Fruit fly (Drosophila melanogaster): ENCODE results near the gene CG32086.

Gene CG32086

dm6 chr3L:11534391-11535246, 49.2 kb downstream of the CG32086 start (continued):
- TF ChIP-seq ase (GFP tag; IDR thresholded peaks at IDR 0.05): no peak
- TF ChIP-seq Drgx (GFP tag; IDR thresholded peaks at IDR 0.05): peak; percentile 7; the same call in 1 of the 2 replicates
- TF ChIP-seq zfh1 (GFP tag; IDR thresholded peaks at IDR 0.05): 0 out of 3 replicates have a peak, but pooled peaks have one; percentile 11
- TF ChIP-seq hb (GFP tag; IDR thresholded peaks at IDR 0.05; ENCODE audit: partially characterized antibody): no peak
- no peak for TF ChIP-seq Hr3 (GFP tag; optimal IDR thresholded peaks at IDR 0.05)
- no peak for TF ChIP-seq ttk (GFP tag; IDR thresholded peaks at IDR 0.05)
- no peak for TF ChIP-seq knrl (GFP tag; IDR thresholded peaks at IDR 0.05; ENCODE audit: partially characterized antibody)
- TF ChIP-seq danr (GFP tag; IDR thresholded peaks at IDR 0.05): no peak
- TF ChIP-seq CG33557 (GFP tag; optimal IDR thresholded peaks at IDR 0.05): no peak
- TF ChIP-seq CG6683 (GFP tag; optimal IDR thresholded peaks at IDR 0.05): no peak
- no peak for TF ChIP-seq da (GFP tag; optimal IDR thresholded peaks at IDR 0.05)
- TF ChIP-seq oc (tag; optimal IDR thresholded peaks at IDR 0.05): no peak
- TF ChIP-seq Kr (GFP tag; optimal IDR thresholded peaks at IDR 0.05): no peak
- peak; percentile 13 for TF ChIP-seq CG13775 (GFP tag; optimal IDR thresholded peaks at IDR 0.05)
- no peak for TF ChIP-seq CG7271 (tag; optimal IDR thresholded peaks at IDR 0.05)
- TF ChIP-seq tx (GFP tag; optimal IDR thresholded peaks at IDR 0.05): no peak
- TF ChIP-seq row (GFP tag; IDR thresholded peaks at IDR 0.05): peak; percentile 51; the same call in 2 of the 3 replicates
- TF ChIP-seq CG14441 (GFP tag; IDR thresholded peaks at IDR 0.05): 0 out of 2 replicates have a peak, but pooled peaks have one; percentile 16
- 0 out of 3 replicates have a peak, but pooled peaks have one; percentile 23 for TF ChIP-seq Opbp (GFP tag; IDR thresholded peaks at IDR 0.05; ENCODE audit: partially characterized antibody)
- TF ChIP-seq Awh (GFP tag; IDR thresholded peaks at IDR 0.05): 0 out of 2 replicates have a peak, but pooled peaks have one; percentile 7
- TF ChIP-seq NfI (GFP tag; optimal IDR thresholded peaks at IDR 0.05): peak; percentile 13
- peak; percentile 32; the same call in 1 of the 2 replicates for TF ChIP-seq ranshi (GFP tag; IDR thresholded peaks at IDR 0.05)
- no peak for TF ChIP-seq Eip74EF (GFP tag; optimal IDR thresholded peaks at IDR 0.05)
- TF ChIP-seq sc (optimal IDR thresholded peaks at IDR 0.05): no peak
- no peak for TF ChIP-seq sc (GFP tag; optimal IDR thresholded peaks at IDR 0.05)
- TF ChIP-seq klu (GFP tag; IDR thresholded peaks at IDR 0.05): no peak
- TF ChIP-seq Mad (GFP tag; optimal IDR thresholded peaks at IDR 0.05): no peak
- no peak for TF ChIP-seq Sry-β (GFP tag; optimal IDR thresholded peaks at IDR 0.05)
- no peak for TF ChIP-seq yki (optimal IDR thresholded peaks at IDR 0.05)
- no peak for TF ChIP-seq ems (GFP tag; optimal IDR thresholded peaks at IDR 0.05)
- no peak for TF ChIP-seq Hr39 (optimal IDR thresholded peaks at IDR 0.05)
- TF ChIP-seq CG34376 (GFP tag; optimal IDR thresholded peaks at IDR 0.05): peak; percentile 30
- no peak for TF ChIP-seq twi (tag; optimal IDR thresholded peaks at IDR 0.05)
- no peak for TF ChIP-seq Ravus (GFP tag; IDR thresholded peaks at IDR 0.05)
- no peak for TF ChIP-seq zfh2 (GFP tag; optimal IDR thresholded peaks at IDR 0.05)
- no peak for TF ChIP-seq Neu2 (GFP tag; optimal IDR thresholded peaks at IDR 0.05; ENCODE audit: borderline replicate concordance)
- TF ChIP-seq CG8089 (GFP tag; optimal IDR thresholded peaks at IDR 0.05): no peak
- TF ChIP-seq Bgb (GFP tag; IDR thresholded peaks at IDR 0.05; ENCODE audit: partially characterized antibody): peak; percentile 55; the same call in 1 of the 2 replicates
- TF ChIP-seq phol (tag; optimal IDR thresholded peaks at IDR 0.05): peak; percentile 8
- TF ChIP-seq fru (optimal IDR thresholded peaks at IDR 0.05): no peak
- TF ChIP-seq CG13894 (tag; optimal IDR thresholded peaks at IDR 0.05): no peak
- 0 out of 2 replicates have a peak, but pooled peaks have one; percentile 11 for TF ChIP-seq crol (GFP tag; IDR thresholded peaks at IDR 0.05)
- no peak for TF ChIP-seq hkb (optimal IDR thresholded peaks at IDR 0.05)
- TF ChIP-seq hkb (GFP tag; IDR thresholded peaks at IDR 0.05): peak; percentile 10; the same call in 1 of the 2 replicates
- peak; percentile 75 to 87 for TF ChIP-seq Trl (optimal IDR thresholded peaks at IDR 0.05)
- no peak for TF ChIP-seq Trl (GFP tag; optimal IDR thresholded peaks at IDR 0.05)
- TF ChIP-seq Rfx (GFP tag; IDR thresholded peaks at IDR 0.05): peak; percentile 51; the same call in 1 of the 2 replicates
- peak in 1 of 2 experiments; percentile 5 for TF ChIP-seq dpn (GFP tag; optimal IDR thresholded peaks at IDR 0.05)
- TF ChIP-seq CG2678 (tag; optimal IDR thresholded peaks at IDR 0.05): peak; percentile 60
- peak; percentile 38; the same call in 1 of the 3 replicates for TF ChIP-seq sr (GFP tag; IDR thresholded peaks at IDR 0.05)
